Worm (Caenorhabditis elegans): ENCODE results near the gene C56G2.5.

DNA sequence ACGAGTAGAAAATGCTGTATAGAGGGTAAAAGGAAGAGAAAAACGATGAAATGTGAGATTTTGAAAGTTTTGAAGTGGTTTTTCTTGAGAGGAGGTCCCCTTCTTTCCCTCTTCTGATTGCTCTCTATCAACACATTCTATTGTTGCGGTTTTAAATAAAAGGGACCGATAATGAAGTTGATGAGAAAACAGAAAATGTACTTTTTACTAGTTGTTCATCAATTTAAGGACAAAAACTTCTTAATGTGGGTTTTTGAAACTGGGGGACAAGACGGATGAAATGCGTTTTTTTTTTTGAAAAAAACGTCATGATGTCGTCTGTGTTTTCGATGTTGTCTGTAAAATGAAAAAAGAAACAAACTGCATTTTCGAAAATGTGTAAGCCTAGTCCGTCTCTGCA, 7.2 kb downstream of the C56G2.5 start:
- TF ChIP-seq flt-1 (GFP tag; IDR thresholded peaks at IDR 0.05) (no peak), ama-1 (optimal IDR thresholded peaks at IDR 0.05) (no peak), aly-1 (tag; optimal IDR thresholded peaks at IDR 0.05) (no peak), tbx-11 (GFP tag; IDR thresholded peaks at IDR 0.05) (no peak), F13C5.2 (tag; optimal IDR thresholded peaks at IDR 0.05) (no peak), scrt-1 (GFP tag; IDR thresholded peaks at IDR 0.05) (no peak), ceh-13 (GFP tag; optimal IDR thresholded peaks at IDR 0.05) (no peak), ceh-36 (tag; optimal IDR thresholded peaks at IDR 0.05) (no peak), pes-1 (GFP tag; IDR thresholded peaks at IDR 0.05) (no peak), ets-7 (tag; optimal IDR thresholded peaks at IDR 0.05) (no peak), hmg-4 (GFP tag; optimal IDR thresholded peaks at IDR 0.05) (no peak), B0310.2 (tag; optimal IDR thresholded peaks at IDR 0.05) (no peak), tra-4 (tag; optimal IDR thresholded peaks at IDR 0.05) (no peak)
